Worm (Caenorhabditis elegans): ENCODE data around the gene W04D12.1.

DNA sequence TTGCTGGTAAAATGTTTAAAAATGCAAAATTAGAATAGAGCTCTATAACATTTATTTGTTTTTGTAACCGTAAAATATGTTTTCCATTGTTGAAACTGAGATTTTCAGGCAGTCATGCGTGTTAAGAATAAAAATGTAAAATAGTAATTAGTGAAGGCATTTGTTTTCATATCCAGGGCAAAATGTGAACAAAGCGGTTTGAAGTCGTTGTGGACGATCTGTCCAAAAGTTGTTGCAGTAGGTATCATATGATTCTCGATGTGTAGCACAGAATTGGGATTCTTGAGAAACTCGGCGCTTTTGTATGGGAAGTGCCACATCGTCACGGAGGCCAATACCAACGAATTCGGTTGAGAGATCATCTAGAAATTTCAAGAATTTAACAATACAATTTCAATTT is 45.6 kb downstream of the W04D12.1 start:
- no peak for TF ChIP-seq sox-4 (tag; optimal IDR thresholded peaks at IDR 0.05)
- no peak for TF ChIP-seq syd-9 (tag; optimal IDR thresholded peaks at IDR 0.05)
- no peak for TF ChIP-seq nfya-1 (tag; optimal IDR thresholded peaks at IDR 0.05)
- TF ChIP-seq elt-2 (tag; optimal IDR thresholded peaks at IDR 0.05) = no peak
- TF ChIP-seq ceh-18 (tag; optimal IDR thresholded peaks at IDR 0.05) = no peak

Data from whole organism, late embryonic.